Fruit fly (Drosophila melanogaster): ENCODE results near the gene CG7084.

dm6 chr3R:22260205-22260604 lies 38.4 kb upstream of the CG7084 start:
- no peak for TF ChIP-seq Mio (GFP tag; optimal IDR thresholded peaks at IDR 0.05)
- no peak for TF ChIP-seq Dfd (GFP tag; optimal IDR thresholded peaks at IDR 0.05)
- TF ChIP-seq psq (GFP tag; optimal IDR thresholded peaks at IDR 0.05): peak; percentile 30
- TF ChIP-seq OdsH (GFP tag; optimal IDR thresholded peaks at IDR 0.05): peak; percentile 41
- TF ChIP-seq h (GFP tag; optimal IDR thresholded peaks at IDR 0.05): peak; percentile 72
- TF ChIP-seq pan (optimal IDR thresholded peaks at IDR 0.05): no peak
- TF ChIP-seq brk (GFP tag; optimal IDR thresholded peaks at IDR 0.05): peak; percentile 29
- TF ChIP-seq Rel (GFP tag; optimal IDR thresholded peaks at IDR 0.05): no peak
- TF ChIP-seq Rel (tag; optimal IDR thresholded peaks at IDR 0.05): no peak
- peak; percentile 37 for TF ChIP-seq HLH106 (tag; optimal IDR thresholded peaks at IDR 0.05)
- no peak for TF ChIP-seq Dif (GFP tag; optimal IDR thresholded peaks at IDR 0.05; ENCODE audit: partially characterized antibody)
- peak in 1 of 2 experiments; percentile 69 for TF ChIP-seq foxo (GFP tag; optimal IDR thresholded peaks at IDR 0.05)
- peak; percentile 40 for TF ChIP-seq Sp1 (GFP tag; optimal IDR thresholded peaks at IDR 0.05)
